Fruit fly (Drosophila melanogaster): Measurements from ENCODE around the gene woc.
A peak's percentile ranks its signal among the peaks of the same experiment; 100 is the strongest.

Gene woc

dm6 chr3R:27289638-27290037 lies 25.8 kb upstream of the woc start:
- TF ChIP-seq CG8119 (GFP tag; IDR thresholded peaks at IDR 0.05) (no peak; the same call in 2 of the 3 replicates), Lpt (GFP tag; optimal IDR thresholded peaks at IDR 0.05) (no peak), Hr39 (GFP tag; optimal IDR thresholded peaks at IDR 0.05) (peak; percentile 11), dsx (GFP tag; optimal IDR thresholded peaks at IDR 0.05; ENCODE audit: poor library complexity, severe bottlenecking) (no peak), CG9139 (GFP tag; optimal IDR thresholded peaks at IDR 0.05) (no peak), CG6792 (GFP tag; optimal IDR thresholded peaks at IDR 0.05) (no peak), fkh (GFP tag; optimal IDR thresholded peaks at IDR 0.05) (no peak), CG10669 (GFP tag; optimal IDR thresholded peaks at IDR 0.05) (no peak), Ets96B (tag; optimal IDR thresholded peaks at IDR 0.05) (no peak), Blimp-1 (GFP tag; optimal IDR thresholded peaks at IDR 0.05) (no peak), Hr38 (GFP tag; optimal IDR thresholded peaks at IDR 0.05) (no peak), esn (GFP tag; optimal IDR thresholded peaks at IDR 0.05) (peak; percentile 31), CG32006 (GFP tag; optimal IDR thresholded peaks at IDR 0.05) (peak; percentile 71), eg (GFP tag; IDR thresholded peaks at IDR 0.05) (peak; percentile 74), Eip78C (GFP tag) (peak; percentile 70), fd59A (GFP tag; optimal IDR thresholded peaks at IDR 0.05) (no peak), pdm3 (GFP tag; optimal IDR thresholded peaks at IDR 0.05) (peak; percentile 26), CG11294 (GFP tag; IDR thresholded peaks at IDR 0.05) (no peak), vri (GFP tag; optimal IDR thresholded peaks at IDR 0.05) (no peak), Eip93F (GFP tag; optimal IDR thresholded peaks at IDR 0.05) (no peak), ss (GFP tag; optimal IDR thresholded peaks at IDR 0.05) (no peak), CG11902 (GFP tag; optimal IDR thresholded peaks at IDR 0.05) (no peak), Hr4 (GFP tag; optimal IDR thresholded peaks at IDR 0.05) (peak; percentile 36), CG1621 (tag; optimal IDR thresholded peaks at IDR 0.05) (no peak), svp (GFP tag) (peak; percentile 31), achi (GFP tag; optimal IDR thresholded peaks at IDR 0.05) (no peak), CG31627 (GFP tag; optimal IDR thresholded peaks at IDR 0.05) (no peak), spab (GFP tag; optimal IDR thresholded peaks at IDR 0.05) (no peak), CG3032 (tag; optimal IDR thresholded peaks at IDR 0.05) (no peak), Sox102F (GFP tag; optimal IDR thresholded peaks at IDR 0.05) (no peak), Ets21C (GFP tag; optimal IDR thresholded peaks at IDR 0.05) (no peak), Smox (GFP tag; optimal IDR thresholded peaks at IDR 0.05) (no peak), Sox15 (GFP tag; optimal IDR thresholded peaks at IDR 0.05) (no peak), dac (GFP tag; optimal IDR thresholded peaks at IDR 0.05) (no peak), CG4318 (GFP tag; optimal IDR thresholded peaks at IDR 0.05) (no peak), Gug (GFP tag; IDR thresholded peaks at IDR 0.05) (0 out of 2 replicates have a peak, but pooled peaks have one; percentile 17), Eip75B (GFP tag; optimal IDR thresholded peaks at IDR 0.05) (no peak), acj6 (GFP tag; optimal IDR thresholded peaks at IDR 0.05) (peak; percentile 4), net (GFP tag; optimal IDR thresholded peaks at IDR 0.05) (peak; percentile 1), CG6276 (GFP tag; optimal IDR thresholded peaks at IDR 0.05) (peak; percentile 43), CG16779 (tag; optimal IDR thresholded peaks at IDR 0.05) (peak; percentile 12), OdsH (GFP tag; optimal IDR thresholded peaks at IDR 0.05) (peak; percentile 29), CG34406 (GFP tag; optimal IDR thresholded peaks at IDR 0.05) (no peak), CG10631 (GFP tag; optimal IDR thresholded peaks at IDR 0.05) (no peak), CG6163 (GFP tag; IDR thresholded peaks at IDR 0.05) (peak; percentile 68; the same call in 2 of the 3 replicates), salr (GFP tag; optimal IDR thresholded peaks at IDR 0.05) (no peak), CG6854 (GFP tag; optimal IDR thresholded peaks at IDR 0.05) (no peak), fd85E (GFP tag; optimal IDR thresholded peaks at IDR 0.05) (no peak), cyc (GFP tag; optimal IDR thresholded peaks at IDR 0.05) (peak; percentile 10), CG7368 (GFP tag; optimal IDR thresholded peaks at IDR 0.05) (no peak), CG8632 (GFP tag; optimal IDR thresholded peaks at IDR 0.05) (no peak), lz (GFP tag; optimal IDR thresholded peaks at IDR 0.05) (no peak), CG11762 (GFP tag; optimal IDR thresholded peaks at IDR 0.05; ENCODE audit: insufficient read depth) (no peak)
